Fruit fly (Drosophila melanogaster): ENCODE results near the gene Tsp5D.

Tsp5D gene

DNA sequence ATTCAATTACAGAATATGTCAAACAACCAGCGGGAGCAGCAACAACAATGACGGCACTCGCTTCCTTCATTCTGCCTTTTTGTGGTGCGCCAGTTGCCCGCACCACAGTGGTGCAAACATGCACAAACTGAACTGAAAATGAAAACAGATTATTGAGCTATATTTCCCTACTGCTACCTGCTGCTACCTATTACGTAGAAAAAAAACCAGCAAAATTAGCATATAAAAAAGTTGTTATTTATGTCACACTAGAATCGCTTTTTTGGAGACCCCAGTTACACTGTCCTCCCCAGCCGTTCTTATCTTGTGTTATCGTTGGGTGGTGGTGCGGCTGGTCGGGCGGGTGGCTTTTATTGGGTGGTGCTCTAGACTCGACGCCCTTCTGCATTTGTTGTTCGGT is 22.9 kb upstream of the Tsp5D start (continued):
- peak; percentile 51 for TF ChIP-seq CG7368 (GFP tag; optimal IDR thresholded peaks at IDR 0.05)
- peak; percentile 68 for TF ChIP-seq Ets21C (GFP tag; optimal IDR thresholded peaks at IDR 0.05)
- TF ChIP-seq CG8319 (GFP tag; optimal IDR thresholded peaks at IDR 0.05): peak; percentile 48
- TF ChIP-seq CG6854 (GFP tag; optimal IDR thresholded peaks at IDR 0.05): no peak
- TF ChIP-seq acj6 (GFP tag; optimal IDR thresholded peaks at IDR 0.05): peak; percentile 64
- TF ChIP-seq achi (GFP tag; optimal IDR thresholded peaks at IDR 0.05): peak; percentile 64
- no peak for TF ChIP-seq CG3032 (tag; optimal IDR thresholded peaks at IDR 0.05)
- peak; percentile 6 for TF ChIP-seq CG9139 (GFP tag; optimal IDR thresholded peaks at IDR 0.05)
- TF ChIP-seq CG8119 (GFP tag; IDR thresholded peaks at IDR 0.05): peak; percentile 57; the same call in 2 of the 3 replicates
- TF ChIP-seq CG16779 (tag; optimal IDR thresholded peaks at IDR 0.05): no peak
- TF ChIP-seq net (GFP tag; optimal IDR thresholded peaks at IDR 0.05): peak; percentile 43
- peak; percentile 55 for TF ChIP-seq CG11902 (GFP tag; optimal IDR thresholded peaks at IDR 0.05)
- TF ChIP-seq CG4318 (GFP tag; optimal IDR thresholded peaks at IDR 0.05): peak; percentile 11
- peak; percentile 47 for TF ChIP-seq CG34406 (GFP tag; optimal IDR thresholded peaks at IDR 0.05)
- peak; percentile 70 for TF ChIP-seq OdsH (GFP tag; optimal IDR thresholded peaks at IDR 0.05)
- TF ChIP-seq Sox102F (GFP tag; optimal IDR thresholded peaks at IDR 0.05): peak; percentile 67
- peak; percentile 78 for TF ChIP-seq Hr39 (GFP tag; optimal IDR thresholded peaks at IDR 0.05)
- peak; percentile 20 for TF ChIP-seq CG6276 (GFP tag; optimal IDR thresholded peaks at IDR 0.05)
- TF ChIP-seq cyc (GFP tag; optimal IDR thresholded peaks at IDR 0.05): peak; percentile 73
- TF ChIP-seq Ets96B (tag; optimal IDR thresholded peaks at IDR 0.05): peak; percentile 49
- TF ChIP-seq dac (GFP tag; optimal IDR thresholded peaks at IDR 0.05): no peak
- no peak for TF ChIP-seq fd85E (GFP tag; optimal IDR thresholded peaks at IDR 0.05)
- peak; percentile 57 for TF ChIP-seq fd59A (GFP tag; optimal IDR thresholded peaks at IDR 0.05)
- peak; percentile 72 for TF ChIP-seq Sox14 (GFP tag; optimal IDR thresholded peaks at IDR 0.05)
- TF ChIP-seq svp (GFP tag): peak; percentile 90
- peak; percentile 61 for TF ChIP-seq CG10669 (GFP tag; optimal IDR thresholded peaks at IDR 0.05)
- peak; percentile 9 for TF ChIP-seq CG11762 (GFP tag; optimal IDR thresholded peaks at IDR 0.05; ENCODE audit: insufficient read depth)
- TF ChIP-seq CG6792 (GFP tag; optimal IDR thresholded peaks at IDR 0.05): peak; percentile 66
- peak; percentile 73 for TF ChIP-seq CG3919 (GFP tag; optimal IDR thresholded peaks at IDR 0.05)
- peak; percentile 68 for TF ChIP-seq pdm3 (GFP tag; optimal IDR thresholded peaks at IDR 0.05)
- TF ChIP-seq CG6163 (GFP tag; IDR thresholded peaks at IDR 0.05): peak; percentile 78

DNA sequence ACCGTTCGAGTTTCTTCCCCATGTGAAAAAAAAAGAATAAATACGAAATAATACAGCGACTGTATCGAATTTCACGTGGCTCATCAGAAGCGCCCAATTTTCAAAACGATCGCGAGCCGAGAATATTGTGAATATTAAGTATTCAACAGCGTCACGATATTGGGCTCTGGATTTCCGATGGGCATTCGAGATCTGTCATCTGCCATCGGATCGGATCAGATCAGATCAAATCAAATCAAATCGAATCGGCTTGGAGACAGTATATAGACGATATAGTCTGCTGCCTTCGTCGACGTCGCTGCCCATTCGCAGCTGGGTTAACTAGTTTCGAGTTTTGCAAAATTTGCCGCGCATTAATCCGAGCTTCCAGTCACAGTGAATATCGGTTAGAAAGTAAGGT is 19.9 kb upstream of the Tsp5D start:
- TF ChIP-seq achi (GFP tag; optimal IDR thresholded peaks at IDR 0.05): no peak
- TF ChIP-seq pdm3 (GFP tag; optimal IDR thresholded peaks at IDR 0.05): no peak
- no peak for TF ChIP-seq CG16779 (tag; optimal IDR thresholded peaks at IDR 0.05)
- no peak for TF ChIP-seq CG10631 (GFP tag; optimal IDR thresholded peaks at IDR 0.05)
- TF ChIP-seq CG8319 (GFP tag; optimal IDR thresholded peaks at IDR 0.05): no peak
- TF ChIP-seq OdsH (GFP tag; optimal IDR thresholded peaks at IDR 0.05): no peak
- no peak for TF ChIP-seq CG8632 (GFP tag; optimal IDR thresholded peaks at IDR 0.05)
- no peak for TF ChIP-seq Hr38 (GFP tag; optimal IDR thresholded peaks at IDR 0.05)
- TF ChIP-seq vri (GFP tag; optimal IDR thresholded peaks at IDR 0.05): no peak
- no peak for TF ChIP-seq CG7368 (GFP tag; optimal IDR thresholded peaks at IDR 0.05)
- no peak for TF ChIP-seq CG9139 (GFP tag; optimal IDR thresholded peaks at IDR 0.05)
- no peak for TF ChIP-seq eg (GFP tag; IDR thresholded peaks at IDR 0.05)
- TF ChIP-seq spab (GFP tag; optimal IDR thresholded peaks at IDR 0.05): no peak
- no peak for TF ChIP-seq Eip78C (GFP tag)
- TF ChIP-seq dsx (GFP tag; optimal IDR thresholded peaks at IDR 0.05; ENCODE audit: poor library complexity, severe bottlenecking): no peak
- no peak for TF ChIP-seq Smox (GFP tag; optimal IDR thresholded peaks at IDR 0.05)
- TF ChIP-seq acj6 (GFP tag; optimal IDR thresholded peaks at IDR 0.05): no peak
- TF ChIP-seq Sox102F (GFP tag; optimal IDR thresholded peaks at IDR 0.05): no peak
- no peak for TF ChIP-seq net (GFP tag; optimal IDR thresholded peaks at IDR 0.05)
- TF ChIP-seq Hr4 (GFP tag; optimal IDR thresholded peaks at IDR 0.05): no peak

All from whole organism, prepupa.